Fruit fly (Drosophila melanogaster): ENCODE results near the gene CadN2.
A peak's percentile ranks its signal among the peaks of the same experiment; 100 is the strongest.

The CadN2 gene

dm6 chr2L:17778287-17778762, 96.7 kb downstream of the CadN2 start, which contains the start of gene CadN (continued):
- TF ChIP-seq CG17359 (tag; optimal IDR thresholded peaks at IDR 0.05) (peak; percentile 32), CG30020 (tag; optimal IDR thresholded peaks at IDR 0.05) (no peak), CG3847 (GFP tag; IDR thresholded peaks at IDR 0.05) (no peak), Fer1 (GFP tag; optimal IDR thresholded peaks at IDR 0.05) (no peak), Ptx1 (GFP tag; IDR thresholded peaks at IDR 0.05) (0 out of 2 replicates have a peak, but pooled peaks have one; percentile 16), CG1792 (GFP tag; optimal IDR thresholded peaks at IDR 0.05) (no peak), CG8290 (GFP tag; optimal IDR thresholded peaks at IDR 0.05) (no peak), CG8290 (tag; optimal IDR thresholded peaks at IDR 0.05) (no peak), CG18262 (tag; optimal IDR thresholded peaks at IDR 0.05) (peak; percentile 30), CG6272 (GFP tag; IDR thresholded peaks at IDR 0.05) (no peak), ATbp (GFP tag; optimal IDR thresholded peaks at IDR 0.05) (peak; percentile 15), CG2712 (tag; optimal IDR thresholded peaks at IDR 0.05) (peak; percentile 33), Deaf1 (tag; optimal IDR thresholded peaks at IDR 0.05) (peak; percentile 87), bsh (GFP tag; optimal IDR thresholded peaks at IDR 0.05) (peak; percentile 50 to 89), CoRest (tag; optimal IDR thresholded peaks at IDR 0.05) (peak; percentile 18), CG17186 (GFP tag; optimal IDR thresholded peaks at IDR 0.05) (no peak), dmrt99B (tag; optimal IDR thresholded peaks at IDR 0.05) (peak; percentile 11), knrl (GFP tag; IDR thresholded peaks at IDR 0.05; ENCODE audit: partially characterized antibody) (no peak), D (optimal IDR thresholded peaks at IDR 0.05) (no peak), D (GFP tag; optimal IDR thresholded peaks at IDR 0.05) (no peak), vvl (GFP tag; IDR thresholded peaks at IDR 0.05) (peak; percentile 70), Ravus (GFP tag; IDR thresholded peaks at IDR 0.05) (no peak), Xbp1 (GFP tag; optimal IDR thresholded peaks at IDR 0.05) (peak; percentile 21), ems (GFP tag; optimal IDR thresholded peaks at IDR 0.05) (peak; percentile 7), Hr51 (GFP tag; optimal IDR thresholded peaks at IDR 0.05) (peak in 1 of 2 experiments; percentile 29), Tbp (GFP tag; optimal IDR thresholded peaks at IDR 0.05) (no peak), ara (GFP tag; IDR thresholded peaks at IDR 0.05) (peak; percentile 6; the same call in 1 of the 2 replicates), CG18599 (GFP tag; optimal IDR thresholded peaks at IDR 0.05) (no peak), CG10147 (GFP tag; optimal IDR thresholded peaks at IDR 0.05) (no peak), p53 (GFP tag; optimal IDR thresholded peaks at IDR 0.05) (no peak), tio (GFP tag; optimal IDR thresholded peaks at IDR 0.05) (peak; percentile 28), rib (GFP tag; IDR thresholded peaks at IDR 0.05) (no peak), CG10979 (tag; optimal IDR thresholded peaks at IDR 0.05) (peak; percentile 53), lilli (GFP tag; optimal IDR thresholded peaks at IDR 0.05) (peak; percentile 13), caup (GFP tag; optimal IDR thresholded peaks at IDR 0.05; ENCODE audit: severe bottlenecking) (no peak), zf30C (GFP tag; optimal IDR thresholded peaks at IDR 0.05) (peak; percentile 67), gsb-n (tag; optimal IDR thresholded peaks at IDR 0.05) (peak; percentile 19), unc-4 (GFP tag; IDR thresholded peaks at IDR 0.05; ENCODE audit: partially characterized antibody) (no peak), Oli (tag; optimal IDR thresholded peaks at IDR 0.05) (peak; percentile 37), grau (tag; optimal IDR thresholded peaks at IDR 0.05) (peak; percentile 13), Sox100B (GFP tag; optimal IDR thresholded peaks at IDR 0.05) (no peak), CG7839 (tag; optimal IDR thresholded peaks at IDR 0.05) (peak; percentile 5), CG15011 (GFP tag; optimal IDR thresholded peaks at IDR 0.05) (no peak), CG2129 (GFP tag; IDR thresholded peaks at IDR 0.05; ENCODE audit: partially characterized antibody) (no peak), B-H1 (GFP tag; IDR thresholded peaks at IDR 0.05) (no peak), CG18476 (GFP tag; optimal IDR thresholded peaks at IDR 0.05) (no peak), chinmo (GFP tag; IDR thresholded peaks at IDR 0.05; ENCODE audit: partially characterized antibody) (no peak), zfh1 (GFP tag; IDR thresholded peaks at IDR 0.05) (0 out of 3 replicates have a peak, but pooled peaks have one; percentile 6), Opbp (GFP tag; IDR thresholded peaks at IDR 0.05; ENCODE audit: partially characterized antibody) (0 out of 3 replicates have a peak, but pooled peaks have one; percentile 18), Dll (GFP tag; IDR thresholded peaks at IDR 0.05; ENCODE audit: partially characterized antibody) (peak; percentile 30; the same call in 1 of the 4 replicates)

Measured in whole organism, embryonic.